Fruit fly (Drosophila melanogaster): Measurements from ENCODE around the gene CG31668.
A peak's percentile ranks its signal among the peaks of the same experiment; 100 is the strongest.

CG31668 gene

DNA sequence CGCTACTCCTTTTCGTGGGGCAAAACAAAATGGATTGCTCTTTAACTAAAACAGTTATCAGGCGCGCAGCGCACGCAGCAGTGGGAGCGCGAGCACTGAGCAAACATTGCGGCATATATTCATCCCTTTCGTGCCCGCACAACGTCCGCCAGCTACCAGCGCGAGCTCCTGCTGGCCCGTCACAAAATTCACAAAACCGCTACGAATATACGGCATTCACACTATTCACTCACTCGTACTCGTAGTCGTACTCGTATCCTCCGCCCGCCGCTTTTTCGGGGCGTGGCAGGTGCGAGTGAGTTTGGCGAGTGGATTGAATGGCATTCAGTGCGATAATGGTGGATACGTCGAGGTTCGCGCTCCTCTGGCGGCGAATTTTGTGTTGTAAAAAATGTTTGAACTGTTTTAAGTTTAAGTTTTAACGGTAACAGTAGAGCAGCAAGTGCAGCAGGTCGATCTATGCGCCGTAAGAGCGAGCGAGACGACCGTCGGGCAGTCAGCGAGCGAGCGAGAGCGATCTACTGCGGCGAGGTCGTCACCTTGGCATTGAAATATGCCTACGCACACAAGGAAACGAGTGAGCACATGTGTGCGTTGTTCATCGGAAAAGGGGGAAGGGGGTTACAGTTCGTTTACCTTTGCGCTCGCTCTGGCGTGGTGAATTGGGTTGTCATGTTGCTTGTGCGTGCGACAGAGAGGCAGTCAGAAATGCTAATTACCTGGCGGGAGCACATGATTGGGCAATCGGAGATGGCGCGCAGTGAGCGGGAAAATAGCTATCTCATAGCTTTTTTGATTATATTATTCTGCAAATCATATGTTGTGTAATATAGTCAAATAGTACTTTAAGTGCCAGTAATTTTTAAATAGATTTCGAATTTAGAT, 9.1 kb downstream of the CG31668 start (continued):
- peak; percentile 10 for TF ChIP-seq tup (GFP tag; optimal IDR thresholded peaks at IDR 0.05)
- TF ChIP-seq Ada2b (GFP tag; IDR thresholded peaks at IDR 0.05): no peak
- peak; percentile 100 for TF ChIP-seq Lhr (GFP tag; optimal IDR thresholded peaks at IDR 0.05)
- no peak for TF ChIP-seq sens-2 (GFP tag; IDR thresholded peaks at IDR 0.05)
- peak; percentile 64 for TF ChIP-seq CG13424 (tag; optimal IDR thresholded peaks at IDR 0.05)
- TF ChIP-seq CG1832 (GFP tag; optimal IDR thresholded peaks at IDR 0.05): peak; percentile 97
- TF ChIP-seq CG8359 (GFP tag; optimal IDR thresholded peaks at IDR 0.05; ENCODE audit: borderline replicate concordance): peak; percentile 13
- peak; percentile 55 for TF ChIP-seq D19B (GFP tag; optimal IDR thresholded peaks at IDR 0.05)
- peak; percentile 99 for TF ChIP-seq CG3065 (GFP tag; optimal IDR thresholded peaks at IDR 0.05)
- TF ChIP-seq pho (GFP tag; optimal IDR thresholded peaks at IDR 0.05): peak; percentile 53
- TF ChIP-seq inv (GFP tag; IDR thresholded peaks at IDR 0.05; ENCODE audit: partially characterized antibody): no peak
- TF ChIP-seq CG10431 (GFP tag; optimal IDR thresholded peaks at IDR 0.05): peak; percentile 57
- TF ChIP-seq grn (GFP tag; optimal IDR thresholded peaks at IDR 0.05): no peak
- TF ChIP-seq slbo (GFP tag; IDR thresholded peaks at IDR 0.05): no peak
- TF ChIP-seq CG11398 (GFP tag; optimal IDR thresholded peaks at IDR 0.05): no peak
- TF ChIP-seq CG12155 (GFP tag; optimal IDR thresholded peaks at IDR 0.05): peak; percentile 97
- peak; percentile 2 for TF ChIP-seq corto (GFP tag; optimal IDR thresholded peaks at IDR 0.05)
- TF ChIP-seq CG9817 (tag; optimal IDR thresholded peaks at IDR 0.05): peak; percentile 20
- TF ChIP-seq nmo (GFP tag; optimal IDR thresholded peaks at IDR 0.05): peak; percentile 63
- TF ChIP-seq bcd (GFP tag; optimal IDR thresholded peaks at IDR 0.05): no peak
- TF ChIP-seq vvl (GFP tag; IDR thresholded peaks at IDR 0.05): no peak
- peak; percentile 16 for TF ChIP-seq Blimp-1 (GFP tag; optimal IDR thresholded peaks at IDR 0.05)
- no peak for TF ChIP-seq Adf1 (GFP tag; IDR thresholded peaks at IDR 0.05)
- TF ChIP-seq CG8765 (GFP tag; IDR thresholded peaks at IDR 0.05): no peak
- TF ChIP-seq Hr51 (GFP tag; optimal IDR thresholded peaks at IDR 0.05): peak in 1 of 2 experiments; percentile 59
- TF ChIP-seq CG3847 (GFP tag; IDR thresholded peaks at IDR 0.05): no peak
- TF ChIP-seq Sin3A (optimal IDR thresholded peaks at IDR 0.05): no peak
- TF ChIP-seq YL-1 (GFP tag; optimal IDR thresholded peaks at IDR 0.05): peak; percentile 53
- TF ChIP-seq Hand (GFP tag; optimal IDR thresholded peaks at IDR 0.05): peak; percentile 61
- no peak for TF ChIP-seq sna (GFP tag; IDR thresholded peaks at IDR 0.05; ENCODE audit: partially characterized antibody)
- TF ChIP-seq CG17912 (GFP tag; optimal IDR thresholded peaks at IDR 0.05): peak; percentile 81
- TF ChIP-seq ftz-f1 (GFP tag; optimal IDR thresholded peaks at IDR 0.05): peak; percentile 100
- no peak for TF ChIP-seq CG7271 (tag; optimal IDR thresholded peaks at IDR 0.05)
- TF ChIP-seq CG10959 (GFP tag; IDR thresholded peaks at IDR 0.05): no peak
- TF ChIP-seq toy (GFP tag; IDR thresholded peaks at IDR 0.05): no peak
- no peak for TF ChIP-seq Ptx1 (GFP tag; IDR thresholded peaks at IDR 0.05)
- no peak for TF ChIP-seq so (GFP tag; IDR thresholded peaks at IDR 0.05)
- no peak for TF ChIP-seq CG43689 (GFP tag; IDR thresholded peaks at IDR 0.05)
- no peak for TF ChIP-seq tx (GFP tag; optimal IDR thresholded peaks at IDR 0.05)
- no peak for TF ChIP-seq CG14667 (GFP tag; IDR thresholded peaks at IDR 0.05)
- TF ChIP-seq Usf (GFP tag; optimal IDR thresholded peaks at IDR 0.05): peak; percentile 68
- TF ChIP-seq sim (GFP tag; IDR thresholded peaks at IDR 0.05): no peak
- TF ChIP-seq pan (optimal IDR thresholded peaks at IDR 0.05): no peak
- TF ChIP-seq pan (GFP tag; optimal IDR thresholded peaks at IDR 0.05 in 1 of 2, IDR thresholded peaks at IDR 0.05 in 1 of 2): no peak
- TF ChIP-seq Meics (GFP tag; optimal IDR thresholded peaks at IDR 0.05): peak; percentile 77
- TF ChIP-seq CG9797 (GFP tag; optimal IDR thresholded peaks at IDR 0.05): no peak
- peak; percentile 33 for TF ChIP-seq CG3407 (GFP tag; optimal IDR thresholded peaks at IDR 0.05)
- TF ChIP-seq gcm (GFP tag; optimal IDR thresholded peaks at IDR 0.05): peak; percentile 70
- no peak for TF ChIP-seq Dip2 (GFP tag; IDR thresholded peaks at IDR 0.05)
- TF ChIP-seq Hsf (GFP tag; optimal IDR thresholded peaks at IDR 0.05): peak; percentile 45
